Worm (Caenorhabditis elegans) whole organism, young adult: ENCODE measurements around the gene str-226.

Source experiments
- F37B4.10 ChIP-seq: fragments of 200-800 bp; sonication (Bioruptor generic); IDR thresholded peaks from 2 replicates; pipeline ENCODE4 v1.3.6; 2022; ENCODE audit warnings: missing genetic modification characterization, missing compliant biosample characterization
- ama-1 ChIP-seq, 3 experiments: fragments of 150-350 bp in 1 of 3; sonication (generic microtip) in 2 of 3; optimal IDR thresholded peaks; 2 replicates each; lab custom pipeline; 2014 to 2018; ENCODE audit warnings: missing biosample characterization in 2 of 3, missing genetic modification characterization in 2 of 3, missing genetic modification reagents in 2 of 3
- cebp-2 ChIP-seq: fragments of 200-800 bp; sonication (Bioruptor generic); IDR thresholded peaks from 2 replicates; pipeline ENCODE4 v1.3.6; 2022; ENCODE audit warnings: missing genetic modification characterization, missing compliant biosample characterization
- egl-44 ChIP-seq: fragments of 200-800 bp; sonication (Bioruptor generic); IDR thresholded peaks from 2 replicates; pipeline ENCODE4 v1.3.6; 2022; ENCODE audit warnings: missing genetic modification reagents, missing genetic modification characterization, missing compliant biosample characterization
- him-1 ChIP-seq: sonication (generic microtip); optimal IDR thresholded peaks from 2 replicates; lab custom pipeline; 2016; ENCODE audit warnings: missing genotype, missing genetic modification reagents, missing genetic modification characterization, missing compliant biosample characterization
- lsy-27 ChIP-seq: sonication (generic microtip); optimal IDR thresholded peaks from 2 replicates; lab custom pipeline; 2017; ENCODE audit warnings: missing genetic modification characterization, mild to moderate bottlenecking, missing compliant biosample characterization, antibody characterized with exemption, missing genotype, borderline replicate concordance; ENCODE audit not compliant: insufficient read depth
- mxl-1 ChIP-seq: sonication (generic microtip); optimal IDR thresholded peaks from 2 replicates; lab custom pipeline; 2016; ENCODE audit warnings: missing genetic modification characterization, missing compliant biosample characterization
- nfya-2 ChIP-seq: fragments of 200-800 bp; sonication (Bioruptor generic); IDR thresholded peaks from 2 replicates; pipeline ENCODE4 v1.3.6; 2022; ENCODE audit warnings: missing genetic modification reagents, missing genetic modification characterization, missing compliant biosample characterization
- pha-4 ChIP-seq: fragments of 150-350 bp; sonication (generic microtip); optimal IDR thresholded peaks from 2 replicates; lab custom pipeline; 2014; ENCODE audit warnings: missing biosample characterization, missing genetic modification reagents, missing genetic modification characterization
- snpc-4 ChIP-seq, 5 experiments: fragments of 150-350 bp in 1 of 5; sonication (generic microtip) in 4 of 5; optimal IDR thresholded peaks; 2 replicates each; lab custom pipeline; 2014 to 2018; ENCODE audit warnings: missing genetic modification characterization in 5 of 5, missing biosample characterization in 3 of 5, antibody characterized with exemption in 2 of 5, mild to moderate bottlenecking in 2 of 5, missing compliant biosample characterization in 2 of 5, missing genotype in 2 of 5, moderate library complexity in 2 of 5, missing genetic modification reagents in 1 of 5
- unc-62 ChIP-seq: fragments of 150-350 bp; optimal IDR thresholded peaks from 2 replicates; lab custom pipeline; 2014; ENCODE audit warnings: missing biosample characterization, missing genetic modification reagents, missing genetic modification characterization

DNA sequence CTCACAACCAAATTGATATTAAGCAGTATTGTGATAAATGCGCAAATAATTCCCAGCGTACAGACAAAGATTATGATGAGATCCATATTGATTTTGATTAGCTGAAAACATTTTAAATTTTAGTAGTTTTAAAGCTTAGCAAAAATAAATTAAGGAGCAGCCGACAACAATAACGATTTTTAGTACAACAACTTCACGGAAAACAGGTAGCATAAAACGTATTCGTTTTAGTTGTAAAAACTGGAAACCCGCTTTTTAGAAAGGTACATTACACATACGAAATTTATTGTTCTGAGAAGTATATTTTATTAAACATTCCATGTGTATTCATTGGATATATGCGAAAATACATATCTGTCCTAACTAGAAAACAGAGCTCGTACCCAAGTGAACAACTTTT lies 22.0 kb upstream of the str-226 start, which contains the start of gene srbc-36:
- TF ChIP-seq F37B4.10 (GFP tag; lab: Robert Waterston, UW), result no peak
- TF ChIP-seq him-1, result no peak
- no peak for TF ChIP-seq ama-1 (optimal IDR thresholded peaks at IDR 0.05; lab: Kevin White, UChicago)
- TF ChIP-seq ama-1 (GFP tag; optimal IDR thresholded peaks at IDR 0.05; lab: Kevin White, UChicago), result no peak
- TF ChIP-seq egl-44 (GFP tag; lab: Robert Waterston, UW), result no peak
- no peak for TF ChIP-seq pha-4 (tag; lab: Kevin White, UChicago)
- no peak for TF ChIP-seq mxl-1 (tag; lab: Kevin White, UChicago)
- TF ChIP-seq lsy-27, result no peak
- TF ChIP-seq cebp-2 (GFP tag; lab: Robert Waterston, UW), result no peak
- TF ChIP-seq unc-62 (GFP tag; lab: Kevin White, UChicago), result no peak
- TF ChIP-seq snpc-4 (GFP tag; optimal IDR thresholded peaks at IDR 0.05; lab: Kevin White, UChicago), result no peak
- TF ChIP-seq snpc-4 (tag; optimal IDR thresholded peaks at IDR 0.05; lab: Kevin White, UChicago), result no peak
- no peak for TF ChIP-seq nfya-2
